Worm (Caenorhabditis elegans) whole organism, L2 larva: ENCODE data around the gene F07H5.7.

Experiments
- ama-1 ChIP-seq: fragments of 150-350 bp; optimal IDR thresholded peaks from 2 replicates; lab custom pipeline; 2018; ENCODE audit warnings: inconsistent platforms
- blmp-1 ChIP-seq: sonication (generic microtip); optimal IDR thresholded peaks from 2 replicates; lab custom pipeline; 2017; ENCODE audit warnings: missing genetic modification characterization, mild to moderate bottlenecking, missing compliant biosample characterization, antibody characterized with exemption, moderate library complexity; ENCODE audit not compliant: insufficient read depth
- dmd-4 ChIP-seq: sonication (generic microtip); optimal IDR thresholded peaks from 2 replicates; lab custom pipeline; 2017; ENCODE audit warnings: missing biosample characterization, missing genetic modification characterization
- egl-27 ChIP-seq: sonication (generic microtip); optimal IDR thresholded peaks from 3 replicates; lab custom pipeline; 2017; ENCODE audit warnings: missing biosample characterization, missing genetic modification reagents, missing genetic modification characterization
- mab-5 ChIP-seq: fragments of 150-350 bp; optimal IDR thresholded peaks from 2 replicates; lab custom pipeline; 2014; ENCODE audit warnings: missing biosample characterization, missing genetic modification characterization
- mdl-1 ChIP-seq, 2 experiments: fragments of 150-350 bp in 1 of 2; sonication (generic microtip) in 1 of 2; optimal IDR thresholded peaks; 2 replicates each; lab custom pipeline; 2017; ENCODE audit warnings: missing biosample characterization in 2 of 2, missing genetic modification characterization in 2 of 2
- nhr-12 ChIP-seq: fragments of 150-350 bp; optimal IDR thresholded peaks from 2 replicates; lab custom pipeline; 2014; ENCODE audit warnings: missing biosample characterization, missing genetic modification characterization
- nhr-23 ChIP-seq: fragments of 150-350 bp; optimal IDR thresholded peaks from 2 replicates; lab custom pipeline; 2014; ENCODE audit warnings: missing biosample characterization, missing genetic modification reagents, missing genetic modification characterization
- sma-3 ChIP-seq: sonication (generic microtip); optimal IDR thresholded peaks from 2 replicates; lab custom pipeline; 2016; ENCODE audit warnings: missing genetic modification reagents, missing genetic modification characterization, missing compliant biosample characterization
- unc-62 ChIP-seq: fragments of 150-350 bp; optimal IDR thresholded peaks from 2 replicates; lab custom pipeline; 2014; ENCODE audit warnings: missing biosample characterization, missing genetic modification reagents, missing genetic modification characterization

DNA sequence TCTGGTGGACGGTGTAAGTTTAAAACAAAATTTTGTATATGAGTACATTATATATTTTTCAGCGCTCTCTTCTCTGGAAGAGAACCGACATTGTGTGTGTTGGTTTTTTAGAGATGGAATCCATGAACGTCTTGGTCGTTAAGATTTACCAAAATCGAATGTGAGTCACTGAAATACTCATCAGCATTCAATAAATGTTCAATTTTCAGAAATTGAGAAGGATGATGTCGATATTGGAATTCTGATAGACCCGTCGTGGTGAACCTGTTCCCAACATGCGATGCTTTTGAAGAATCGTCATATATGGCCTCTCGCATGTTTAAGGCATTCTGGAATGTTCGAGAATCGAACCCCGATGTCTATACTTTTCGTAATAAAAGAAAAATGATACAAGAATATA, 5.2 kb downstream of the F07H5.7 start:
- TF ChIP-seq sma-3: no peak
- no peak for TF ChIP-seq ama-1 (lab: Kevin White, UChicago)
- TF ChIP-seq mab-5: no peak
- TF ChIP-seq dmd-4: no peak
- no peak for TF ChIP-seq egl-27 (tag; lab: Kevin White, UChicago)
- no peak for TF ChIP-seq mdl-1 (tag; optimal IDR thresholded peaks at IDR 0.05; lab: Kevin White, UChicago)
- no peak for TF ChIP-seq nhr-23
- no peak for TF ChIP-seq unc-62
- TF ChIP-seq nhr-12 (tag; lab: Kevin White, UChicago): no peak
- TF ChIP-seq blmp-1: no peak
